Worm (Caenorhabditis elegans): ENCODE measurements around the gene Y53G8AM.4.

DNA sequence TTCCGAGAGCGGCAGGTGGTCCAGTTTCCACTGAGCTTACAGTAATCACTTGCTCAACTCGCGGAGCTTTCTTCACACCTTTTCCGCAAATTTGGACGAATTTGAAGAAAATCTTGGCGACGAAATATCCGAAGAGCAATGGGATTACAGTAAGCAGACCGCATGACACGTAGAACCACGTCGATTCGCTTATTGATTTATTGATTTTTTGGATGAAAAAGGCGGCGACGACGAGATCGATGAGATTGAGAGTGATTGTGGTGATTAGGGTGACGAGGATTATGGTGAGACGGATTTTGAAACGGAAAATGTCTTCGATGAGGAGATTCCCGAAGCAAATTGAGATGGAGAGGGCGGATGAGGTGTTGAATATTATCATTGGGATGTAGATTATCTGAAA lies 8.2 kb upstream of the Y53G8AM.4 start:
- TF ChIP-seq hlh-6 (tag; optimal IDR thresholded peaks at IDR 0.05): no peak
- TF ChIP-seq nhr-11 (tag; optimal IDR thresholded peaks at IDR 0.05): no peak
- TF ChIP-seq pag-3 (tag; optimal IDR thresholded peaks at IDR 0.05; ENCODE audit: borderline replicate concordance): no peak
- no peak for TF ChIP-seq ama-1 (optimal IDR thresholded peaks at IDR 0.05)
- TF ChIP-seq C08G9.2 (tag; optimal IDR thresholded peaks at IDR 0.05): no peak
- TF ChIP-seq dve-1 (tag; optimal IDR thresholded peaks at IDR 0.05): no peak
- no peak for TF ChIP-seq fkh-6 (tag; optimal IDR thresholded peaks at IDR 0.05)
